Worm (Caenorhabditis elegans) whole organism, L1 larva: ENCODE data around the gene sra-32.

ENCODE experiments used
- aha-1 ChIP-seq: fragments of 150-350 bp; optimal IDR thresholded peaks from 2 replicates; lab custom pipeline; 2014; ENCODE audit warnings: missing biosample characterization, missing genetic modification characterization
- aly-2 ChIP-seq: fragments of 150-350 bp; optimal IDR thresholded peaks from 2 replicates; lab custom pipeline; 2014; ENCODE audit warnings: missing biosample characterization, missing genetic modification characterization
- blmp-1 ChIP-seq: fragments of 150-350 bp; optimal IDR thresholded peaks from 2 replicates; lab custom pipeline; 2014; ENCODE audit warnings: missing biosample characterization, missing genetic modification characterization
- egl-27 ChIP-seq, 2 experiments: fragments of 150-350 bp in 1 of 2; sonication (generic microtip); optimal IDR thresholded peaks; 3 replicates each; lab custom pipeline; 2017 to 2018; ENCODE audit warnings: missing biosample characterization in 2 of 2, missing genetic modification characterization in 2 of 2, missing genetic modification reagents in 2 of 2
- hpl-2 ChIP-seq: fragments of 150-350 bp; optimal IDR thresholded peaks from 2 replicates; lab custom pipeline; 2014; ENCODE audit warnings: missing biosample characterization, missing genetic modification reagents, missing genetic modification characterization
- lin-13 ChIP-seq: fragments of 150-350 bp; optimal IDR thresholded peaks from 2 replicates; lab custom pipeline; 2014; ENCODE audit warnings: missing biosample characterization, missing genetic modification reagents, missing genetic modification characterization
- lin-15B ChIP-seq: fragments of 150-350 bp; sonication (generic microtip); optimal IDR thresholded peaks from 3 replicates; lab custom pipeline; 2014; ENCODE audit warnings: missing biosample characterization, missing genetic modification characterization
- nhr-28 ChIP-seq: fragments of 150-350 bp; optimal IDR thresholded peaks from 2 replicates; lab custom pipeline; 2014; ENCODE audit warnings: missing biosample characterization, missing genetic modification characterization
- pag-3 ChIP-seq: sonication (generic microtip); optimal IDR thresholded peaks from 2 replicates; lab custom pipeline; 2017; ENCODE audit warnings: missing genetic modification characterization, mild to moderate bottlenecking, missing compliant biosample characterization, antibody characterized with exemption, borderline replicate concordance; ENCODE audit not compliant: insufficient read depth
- rnt-1 ChIP-seq: sonication (generic microtip); optimal IDR thresholded peaks from 2 replicates; lab custom pipeline; 2016; ENCODE audit warnings: mild to moderate bottlenecking, missing genetic modification characterization, moderate library complexity, missing compliant biosample characterization
- snu-23 ChIP-seq: sonication (generic microtip); optimal IDR thresholded peaks from 2 replicates; lab custom pipeline; 2016; ENCODE audit warnings: missing genetic modification characterization, missing compliant biosample characterization
- sox-4 ChIP-seq: sonication (generic microtip); optimal IDR thresholded peaks from 2 replicates; lab custom pipeline; 2016; ENCODE audit warnings: missing genetic modification characterization, missing compliant biosample characterization
- sptf-1 ChIP-seq: fragments of 150-350 bp; optimal IDR thresholded peaks from 2 replicates; lab custom pipeline; 2014; ENCODE audit warnings: missing biosample characterization, missing genetic modification characterization
- ztf-11 ChIP-seq, 2 experiments: sonication (generic microtip); optimal IDR thresholded peaks; 2 replicates each; lab custom pipeline; 2016 to 2017; ENCODE audit warnings: missing genetic modification characterization in 2 of 2, missing biosample characterization in 1 of 2, missing compliant biosample characterization in 1 of 2

- TF ChIP-seq nhr-28 (tag; lab: Kevin White, UChicago) (no peak), hpl-2 (GFP tag; lab: Kevin White, UChicago) (no peak), aha-1 (no peak), sptf-1 (tag; lab: Kevin White, UChicago) (no peak), ztf-11 (tag; optimal IDR thresholded peaks at IDR 0.05; lab: Kevin White, UChicago) (no peak), lin-13 (GFP tag; lab: Kevin White, UChicago) (no peak), pag-3 (tag; lab: Kevin White, UChicago) (no peak), sox-4 (tag; lab: Kevin White, UChicago) (no peak), lin-15B (tag; lab: Kevin White, UChicago) (no peak), snu-23 (GFP tag; lab: Kevin White, UChicago) (no peak), rnt-1 (no peak), blmp-1 (no peak), egl-27 (tag; optimal IDR thresholded peaks at IDR 0.05; lab: Kevin White, UChicago) (no peak), aly-2 (tag; lab: Kevin White, UChicago) (no peak)
Observed at ce11 chrII:4523122-4523672, 8.6 kb downstream of the sra-32 start, which contains the start of the genes B0304.4 and B0304.2.
